Worm (Caenorhabditis elegans) whole organism, early embryonic: Measurements from ENCODE around the gene Y62H9A.16.

Source experiments
- ama-1 ChIP-seq: fragments of 150-350 bp; optimal IDR thresholded peaks from 2 replicates; lab custom pipeline; 2014
- pes-1 ChIP-seq: fragments of 200-800 bp; sonication (Bioruptor generic); IDR thresholded peaks from 2 replicates; pipeline ENCODE4 v1.3.6; 2022; ENCODE audit warnings: missing genetic modification reagents, missing genetic modification characterization, missing compliant biosample characterization

DNA sequence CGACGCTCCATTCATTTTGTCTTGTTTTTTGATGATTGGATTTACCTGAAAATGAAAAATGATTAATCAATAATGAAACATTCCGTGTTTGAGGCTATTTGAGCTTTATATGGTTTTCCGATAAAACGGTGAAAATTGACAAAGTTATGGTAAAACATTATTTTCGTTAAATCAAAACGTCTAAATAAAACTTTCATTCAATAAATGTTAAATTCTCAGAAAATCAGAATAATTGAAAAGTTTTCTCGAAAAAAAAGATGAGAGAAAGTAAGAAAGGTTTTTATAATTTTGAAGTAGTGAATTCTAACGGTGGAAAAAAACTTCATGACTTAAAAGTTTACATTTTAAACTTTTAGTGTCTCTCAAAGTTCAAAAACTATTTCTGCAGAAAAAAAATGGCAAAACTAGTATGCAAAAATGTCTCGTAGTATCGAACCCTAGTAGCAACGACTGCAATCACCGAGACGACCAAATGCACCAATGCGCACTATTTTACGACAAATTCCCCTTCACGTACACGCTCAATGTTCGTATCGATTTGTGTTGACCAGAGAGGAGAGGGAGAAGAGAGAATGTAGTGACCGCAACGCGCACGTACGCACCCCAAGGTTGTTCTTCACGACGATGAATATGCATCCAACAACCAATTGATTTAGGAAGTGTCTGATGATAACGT lies 28.8 kb downstream of the Y62H9A.16 start, which contains the start of gene nfya-1:
- TF ChIP-seq pes-1 (GFP tag; lab: Robert Waterston, UW) (no peak), ama-1 (lab: Kevin White, UChicago) (no peak)
